Worm (Caenorhabditis elegans) whole organism, mixed stage, embryonic: ENCODE data around the gene srh-170.

Experiments
- M03D4.4 ChIP-seq: sonication (generic microtip); optimal IDR thresholded peaks from 2 replicates; lab custom pipeline; 2017; ENCODE audit warnings: mild to moderate bottlenecking, missing genetic modification characterization, missing compliant biosample characterization
- bed-3 ChIP-seq: fragments of 200-800 bp; sonication (Bioruptor generic); optimal IDR thresholded peaks from 3 replicates; lab custom pipeline; 2018; ENCODE audit warnings: mild to moderate bottlenecking, missing genetic modification characterization, moderate library complexity, missing compliant biosample characterization
- blmp-1 ChIP-seq: fragments of 150-350 bp; optimal IDR thresholded peaks from 2 replicates; lab custom pipeline; 2014; ENCODE audit warnings: missing biosample characterization, missing genetic modification characterization
- ceh-39 ChIP-seq: fragments of 150-350 bp; optimal IDR thresholded peaks from 2 replicates; lab custom pipeline; 2014; ENCODE audit warnings: missing biosample characterization, missing genetic modification characterization
- ceh-43 ChIP-seq: fragments of 200-800 bp; sonication (Bioruptor generic); optimal IDR thresholded peaks from 2 replicates; lab custom pipeline; 2018; ENCODE audit warnings: mild to moderate bottlenecking, missing genetic modification characterization, moderate library complexity, missing compliant biosample characterization
- ces-1 ChIP-seq: fragments of 150-350 bp; optimal IDR thresholded peaks from 2 replicates; lab custom pipeline; 2014; ENCODE audit warnings: missing biosample characterization, missing genetic modification reagents, missing genetic modification characterization
- cnd-1 ChIP-seq: fragments of 200-800 bp; sonication (Bioruptor generic); optimal IDR thresholded peaks from 2 replicates; lab custom pipeline; 2018; ENCODE audit warnings: mild to moderate bottlenecking, missing genetic modification characterization, missing compliant biosample characterization
- drap-1 ChIP-seq: fragments of 200-800 bp; sonication (Bioruptor generic); optimal IDR thresholded peaks from 3 replicates; lab custom pipeline; 2018; ENCODE audit warnings: mild to moderate bottlenecking, missing genetic modification characterization, missing compliant biosample characterization
- elt-3 ChIP-seq: fragments of 150-350 bp; optimal IDR thresholded peaks from 2 replicates; lab custom pipeline; 2014; ENCODE audit warnings: missing biosample characterization, missing genetic modification characterization
- flh-1 ChIP-seq: fragments of 200-800 bp; sonication (Bioruptor generic); optimal IDR thresholded peaks from 2 replicates; lab custom pipeline; 2018; ENCODE audit warnings: mild to moderate bottlenecking, missing genetic modification characterization, moderate library complexity, missing compliant biosample characterization
- ham-2 ChIP-seq: fragments of 200-800 bp; sonication (Bioruptor generic); optimal IDR thresholded peaks from 2 replicates; lab custom pipeline; 2018; ENCODE audit warnings: mild to moderate bottlenecking, missing genetic modification characterization, missing compliant biosample characterization
- hlh-1 ChIP-seq: fragments of 150-350 bp; optimal IDR thresholded peaks from 2 replicates; lab custom pipeline; 2014; ENCODE audit warnings: missing biosample characterization, missing genetic modification reagents, missing genetic modification characterization
- lin-13 ChIP-seq: fragments of 150-350 bp; optimal IDR thresholded peaks from 2 replicates; lab custom pipeline; 2014; ENCODE audit warnings: missing biosample characterization, missing genetic modification characterization
- lin-32 ChIP-seq: fragments of 200-800 bp; sonication (Bioruptor generic); optimal IDR thresholded peaks from 2 replicates; lab custom pipeline; 2018; ENCODE audit warnings: mild to moderate bottlenecking, missing genetic modification characterization, missing compliant biosample characterization
- lsy-2 ChIP-seq: fragments of 150-350 bp; optimal IDR thresholded peaks from 2 replicates; lab custom pipeline; 2014; ENCODE audit warnings: missing biosample characterization, missing genetic modification characterization
- mab-5 ChIP-seq: fragments of 150-350 bp; optimal IDR thresholded peaks from 2 replicates; lab custom pipeline; 2014; ENCODE audit warnings: missing biosample characterization, missing genetic modification characterization
- mep-1 ChIP-seq: fragments of 150-350 bp; optimal IDR thresholded peaks from 2 replicates; lab custom pipeline; 2017; ENCODE audit warnings: missing biosample characterization, missing genetic modification reagents, missing genetic modification characterization, inconsistent platforms
- mls-2 ChIP-seq: sonication (generic microtip); optimal IDR thresholded peaks from 2 replicates; lab custom pipeline; 2016; ENCODE audit warnings: mild to moderate bottlenecking, missing genetic modification characterization, moderate library complexity, missing compliant biosample characterization
- nhr-12 ChIP-seq: fragments of 150-350 bp; optimal IDR thresholded peaks from 2 replicates; lab custom pipeline; 2014; ENCODE audit warnings: missing biosample characterization, missing genetic modification characterization
- nhr-2 ChIP-seq: fragments of 150-350 bp; optimal IDR thresholded peaks from 2 replicates; lab custom pipeline; 2014; ENCODE audit warnings: missing biosample characterization, missing genetic modification characterization
- nhr-237 ChIP-seq: fragments of 150-350 bp; optimal IDR thresholded peaks from 2 replicates; lab custom pipeline; 2014; ENCODE audit warnings: missing biosample characterization, missing genetic modification characterization
- nhr-28 ChIP-seq: fragments of 150-350 bp; optimal IDR thresholded peaks from 2 replicates; lab custom pipeline; 2014; ENCODE audit warnings: missing biosample characterization, missing genetic modification characterization
- nhr-76 ChIP-seq: sonication (generic microtip); optimal IDR thresholded peaks from 2 replicates; lab custom pipeline; 2017; ENCODE audit warnings: missing biosample characterization, missing genetic modification characterization
- pha-4 ChIP-seq: fragments of 150-350 bp; optimal IDR thresholded peaks from 2 replicates; lab custom pipeline; 2018; ENCODE audit warnings: missing biosample characterization, missing genetic modification reagents, missing genetic modification characterization
- sem-2 ChIP-seq: fragments of 200-800 bp; sonication (Bioruptor generic); optimal IDR thresholded peaks from 2 replicates; lab custom pipeline; 2018; ENCODE audit warnings: mild to moderate bottlenecking, missing genetic modification characterization, missing compliant biosample characterization
- snpc-4 ChIP-seq: fragments of 150-350 bp; optimal IDR thresholded peaks from 2 replicates; lab custom pipeline; 2014; ENCODE audit warnings: missing biosample characterization, missing genetic modification characterization
- sptf-1 ChIP-seq: sonication (generic microtip); optimal IDR thresholded peaks from 2 replicates; lab custom pipeline; 2017; ENCODE audit warnings: mild to moderate bottlenecking, missing genetic modification characterization, moderate library complexity, missing compliant biosample characterization
- tbx-8 ChIP-seq: fragments of 200-800 bp; sonication (Bioruptor generic); optimal IDR thresholded peaks from 2 replicates; lab custom pipeline; 2018; ENCODE audit warnings: mild to moderate bottlenecking, missing genetic modification characterization, moderate library complexity, missing compliant biosample characterization
- unc-120 ChIP-seq: sonication (generic microtip); optimal IDR thresholded peaks from 2 replicates; lab custom pipeline; 2017; ENCODE audit warnings: missing genetic modification characterization, missing compliant biosample characterization; ENCODE audit not compliant: poor library complexity, severe bottlenecking
- unc-39 ChIP-seq: fragments of 150-350 bp; optimal IDR thresholded peaks from 2 replicates; lab custom pipeline; 2014; ENCODE audit warnings: missing biosample characterization, missing genetic modification characterization
- unc-62 ChIP-seq: fragments of 150-350 bp; optimal IDR thresholded peaks from 2 replicates; lab custom pipeline; 2014; ENCODE audit warnings: missing biosample characterization, missing genetic modification reagents, missing genetic modification characterization
- zip-8 ChIP-seq: fragments of 150-350 bp; optimal IDR thresholded peaks from 2 replicates; lab custom pipeline; 2014; ENCODE audit warnings: missing biosample characterization, missing genetic modification characterization

The srh-170 gene

ce11 chrV:15412625-15413024 lies 24.0 kb upstream of the srh-170 start, which contains the start of gene srbc-63:
Gene srbc-63 (minus strand): TSS chrV:15412725.
- no peak for TF ChIP-seq bed-3 (GFP tag; lab: Kevin White, UChicago)
- TF ChIP-seq nhr-237 (tag; lab: Kevin White, UChicago): no peak
- no peak for TF ChIP-seq ham-2
- no peak for TF ChIP-seq elt-3 (tag; lab: Kevin White, UChicago)
- no peak for TF ChIP-seq drap-1 (GFP tag; lab: Kevin White, UChicago)
- no peak for TF ChIP-seq unc-62 (GFP tag; lab: Kevin White, UChicago)
- no peak for TF ChIP-seq mls-2 (tag; lab: Kevin White, UChicago)
- no peak for TF ChIP-seq mep-1 (tag; lab: Kevin White, UChicago)

- no peak for TF ChIP-seq M03D4.4 (tag; lab: Kevin White, UChicago)
- no peak for TF ChIP-seq flh-1 (GFP tag; lab: Kevin White, UChicago)
- no peak for TF ChIP-seq ceh-39 (tag; lab: Kevin White, UChicago)
- TF ChIP-seq nhr-237 (tag; lab: Kevin White, UChicago): no peak
- no peak for TF ChIP-seq pha-4 (tag; lab: Kevin White, UChicago)
- no peak for TF ChIP-seq nhr-76
- no peak for TF ChIP-seq bed-3 (GFP tag; lab: Kevin White, UChicago)
- TF ChIP-seq ham-2: no peak
- TF ChIP-seq nhr-2: no peak
- TF ChIP-seq sptf-1 (tag; lab: Kevin White, UChicago): no peak
Observed at ce11 chrV:15406928-15407327, 18.3 kb upstream of the srh-170 start, which contains the start of gene srh-257. Gene srh-257 (plus strand): TSS chrV:15407228.

ce11 chrV:15404859-15405258 lies 16.2 kb upstream of the srh-170 start, which contains the start of gene srh-258:
Gene srh-258 (plus strand): TSS chrV:15405159.
- TF ChIP-seq snpc-4 (tag; lab: Kevin White, UChicago): no peak
- TF ChIP-seq elt-3 (tag; lab: Kevin White, UChicago): no peak
- no peak for TF ChIP-seq cnd-1
- TF ChIP-seq drap-1 (GFP tag; lab: Kevin White, UChicago): no peak
- TF ChIP-seq lin-32 (GFP tag; lab: Kevin White, UChicago): no peak
- TF ChIP-seq ces-1 (GFP tag; lab: Kevin White, UChicago): no peak

- TF ChIP-seq ham-2 (no peak), M03D4.4 (tag; lab: Kevin White, UChicago) (no peak), unc-120 (tag; lab: Kevin White, UChicago) (no peak), sptf-1 (tag; lab: Kevin White, UChicago) (no peak), blmp-1 (tag; lab: Kevin White, UChicago) (no peak), sem-2 (no peak), lsy-2 (no peak), zip-8 (tag; lab: Kevin White, UChicago) (no peak), hlh-1 (tag; lab: Kevin White, UChicago) (no peak), nhr-12 (no peak), snpc-4 (tag; lab: Kevin White, UChicago) (no peak), nhr-2 (no peak), mep-1 (tag; lab: Kevin White, UChicago) (no peak), unc-62 (GFP tag; lab: Kevin White, UChicago) (no peak), lin-13 (tag; lab: Kevin White, UChicago) (no peak), nhr-76 (no peak), nhr-28 (tag; lab: Kevin White, UChicago) (no peak), ceh-43 (GFP tag; lab: Kevin White, UChicago) (no peak), nhr-237 (tag; lab: Kevin White, UChicago) (no peak), elt-3 (tag; lab: Kevin White, UChicago) (no peak)
Observed at ce11 chrV:15401856-15402314, 13.2 kb upstream of the srh-170 start, which contains the start of gene fbxa-135. Gene fbxa-135 (plus strand): TSS chrV:15402264.

ce11 chrV:15399691-15400377 lies 11.2 kb upstream of the srh-170 start, which contains the start of the genes T06E6.15 and sri-7:
Gene T06E6.15 (minus strand): TSS chrV:15399791.
Gene sri-7 (plus strand): TSS chrV:15400327.
- TF ChIP-seq drap-1 (GFP tag; lab: Kevin White, UChicago): no peak
- no peak for TF ChIP-seq nhr-28 (tag; lab: Kevin White, UChicago)
- TF ChIP-seq elt-3 (tag; lab: Kevin White, UChicago): no peak
- TF ChIP-seq unc-39: no peak
- TF ChIP-seq zip-8 (tag; lab: Kevin White, UChicago): no peak
- no peak for TF ChIP-seq mab-5 (tag; lab: Kevin White, UChicago)
- TF ChIP-seq unc-62 (GFP tag; lab: Kevin White, UChicago): no peak
- TF ChIP-seq flh-1 (GFP tag; lab: Kevin White, UChicago): no peak
- no peak for TF ChIP-seq nhr-12
- TF ChIP-seq tbx-8 (GFP tag; lab: Kevin White, UChicago): no peak
- TF ChIP-seq ceh-43 (GFP tag; lab: Kevin White, UChicago): no peak
- TF ChIP-seq hlh-1 (tag; lab: Kevin White, UChicago): no peak
- TF ChIP-seq sptf-1 (tag; lab: Kevin White, UChicago): no peak
- TF ChIP-seq, all 35 proteins: peak for 0
